Worm (Caenorhabditis elegans) whole organism, early embryonic: Measurements from ENCODE around the gene pgph-1.

ENCODE experiments used
- B0310.2 ChIP-seq: sonication (generic microtip); optimal IDR thresholded peaks from 2 replicates; lab custom pipeline; 2016; ENCODE audit warnings: mild to moderate bottlenecking, missing genetic modification characterization, missing compliant biosample characterization
- F13C5.2 ChIP-seq: sonication (generic microtip); optimal IDR thresholded peaks from 2 replicates; lab custom pipeline; 2017; ENCODE audit warnings: mild to moderate bottlenecking, missing genetic modification characterization, inconsistent platforms, missing compliant biosample characterization
- ama-1 ChIP-seq: fragments of 150-350 bp; optimal IDR thresholded peaks from 2 replicates; lab custom pipeline; 2014
- ceh-13 ChIP-seq: fragments of 200-800 bp; sonication (Bioruptor generic); optimal IDR thresholded peaks from 2 replicates; lab custom pipeline; 2018; ENCODE audit warnings: mild to moderate bottlenecking, missing genetic modification characterization, missing compliant biosample characterization
- ceh-36 ChIP-seq: sonication (generic microtip); optimal IDR thresholded peaks from 2 replicates; lab custom pipeline; 2016; ENCODE audit warnings: missing genetic modification characterization, inconsistent platforms, missing compliant biosample characterization
- ets-7 ChIP-seq: sonication (generic microtip); optimal IDR thresholded peaks from 2 replicates; lab custom pipeline; 2016; ENCODE audit warnings: missing genotype, missing genetic modification characterization, missing compliant biosample characterization
- flt-1 ChIP-seq: fragments of 200-800 bp; sonication (Bioruptor generic); IDR thresholded peaks from 2 replicates; pipeline ENCODE4 v1.3.6; 2022; ENCODE audit warnings: missing genetic modification characterization, missing compliant biosample characterization
- hmbx-1 ChIP-seq: sonication (generic microtip); optimal IDR thresholded peaks from 2 replicates; lab custom pipeline; 2016; ENCODE audit warnings: mild to moderate bottlenecking, missing genetic modification characterization, missing compliant biosample characterization
- hmg-4 ChIP-seq: fragments of 200-800 bp; sonication (Bioruptor generic); optimal IDR thresholded peaks from 2 replicates; lab custom pipeline; 2018; ENCODE audit warnings: mild to moderate bottlenecking, missing genetic modification characterization, missing compliant biosample characterization
- scrt-1 ChIP-seq: fragments of 200-800 bp; sonication (Bioruptor generic); IDR thresholded peaks from 2 replicates; pipeline ENCODE4 v1.3.6; 2022; ENCODE audit warnings: missing genetic modification characterization, missing compliant biosample characterization
- sea-1 ChIP-seq: fragments of 200-800 bp; sonication (Bioruptor generic); conservative IDR thresholded peaks from 2 replicates; pipeline ENCODE4 v1.3.6; 2022; ENCODE audit warnings: missing genetic modification characterization, missing compliant biosample characterization
- tbx-11 ChIP-seq: fragments of 200-800 bp; sonication (Bioruptor generic); IDR thresholded peaks from 2 replicates; pipeline ENCODE4 v1.3.6; 2022; ENCODE audit warnings: missing genetic modification characterization, missing compliant biosample characterization

ce11 chrV:5712652-5713051 is 40.7 kb downstream of the pgph-1 start, which contains the start of gene gcst-1:
- TF ChIP-seq scrt-1 (GFP tag; lab: Robert Waterston, UW) (no peak), ceh-36 (tag; lab: Kevin White, UChicago) (no peak), flt-1 (GFP tag; lab: Robert Waterston, UW) (no peak), ceh-13 (no peak), hmbx-1 (tag; lab: Kevin White, UChicago) (no peak), sea-1 (GFP tag; lab: Robert Waterston, UW) (no peak), ama-1 (lab: Kevin White, UChicago) (no peak), B0310.2 (tag; lab: Kevin White, UChicago) (no peak), hmg-4 (GFP tag; lab: Kevin White, UChicago) (no peak), F13C5.2 (no peak), tbx-11 (GFP tag; lab: Robert Waterston, UW) (no peak), ets-7 (tag; lab: Kevin White, UChicago) (no peak)
